Worm (Caenorhabditis elegans): Measurements from ENCODE around the gene hacd-1.

Gene hacd-1

ce11 chrV:1442042-1442441 lies 18.1 kb upstream of the hacd-1 start, which contains the start of gene cnc-11:
cnc-11 (plus strand) TSS chrV:1442342.
- TF ChIP-seq bed-3 (GFP tag; optimal IDR thresholded peaks at IDR 0.05) (no peak), lsy-2 (tag; optimal IDR thresholded peaks at IDR 0.05) (no peak), lin-13 (tag; optimal IDR thresholded peaks at IDR 0.05) (no peak), nhr-12 (tag; optimal IDR thresholded peaks at IDR 0.05) (no peak), ces-1 (GFP tag; optimal IDR thresholded peaks at IDR 0.05) (no peak), tbx-8 (GFP tag; optimal IDR thresholded peaks at IDR 0.05) (no peak), nhr-2 (tag; optimal IDR thresholded peaks at IDR 0.05) (no peak), nhr-28 (tag; optimal IDR thresholded peaks at IDR 0.05) (no peak), nhr-237 (tag; optimal IDR thresholded peaks at IDR 0.05) (no peak), mab-5 (tag; optimal IDR thresholded peaks at IDR 0.05) (no peak), unc-62 (GFP tag; optimal IDR thresholded peaks at IDR 0.05) (no peak), zip-8 (tag; optimal IDR thresholded peaks at IDR 0.05) (no peak), mep-1 (tag; optimal IDR thresholded peaks at IDR 0.05) (no peak)

ce11 chrV:1444180-1444579 lies 16.0 kb upstream of the hacd-1 start, which contains the start of gene cnc-1:
cnc-1 (minus strand) TSS chrV:1444280.
- TF ChIP-seq nhr-76 (tag; optimal IDR thresholded peaks at IDR 0.05) (no peak), sptf-1 (tag; optimal IDR thresholded peaks at IDR 0.05) (no peak), ceh-43 (GFP tag; optimal IDR thresholded peaks at IDR 0.05) (no peak), unc-120 (tag; optimal IDR thresholded peaks at IDR 0.05; ENCODE audit: poor library complexity, severe bottlenecking) (no peak), bed-3 (GFP tag; optimal IDR thresholded peaks at IDR 0.05) (no peak), blmp-1 (tag; optimal IDR thresholded peaks at IDR 0.05) (no peak), lin-32 (GFP tag; optimal IDR thresholded peaks at IDR 0.05) (no peak), zip-8 (tag; optimal IDR thresholded peaks at IDR 0.05) (no peak), lsy-2 (tag; optimal IDR thresholded peaks at IDR 0.05) (no peak), elt-3 (tag; optimal IDR thresholded peaks at IDR 0.05) (no peak), ceh-39 (tag; optimal IDR thresholded peaks at IDR 0.05) (no peak), unc-39 (tag; optimal IDR thresholded peaks at IDR 0.05) (no peak), unc-62 (GFP tag; optimal IDR thresholded peaks at IDR 0.05) (no peak), tbx-8 (GFP tag; optimal IDR thresholded peaks at IDR 0.05) (no peak), mls-2 (tag; optimal IDR thresholded peaks at IDR 0.05) (no peak), sem-2 (GFP tag; optimal IDR thresholded peaks at IDR 0.05) (no peak), M03D4.4 (tag; optimal IDR thresholded peaks at IDR 0.05) (no peak)

DNA sequence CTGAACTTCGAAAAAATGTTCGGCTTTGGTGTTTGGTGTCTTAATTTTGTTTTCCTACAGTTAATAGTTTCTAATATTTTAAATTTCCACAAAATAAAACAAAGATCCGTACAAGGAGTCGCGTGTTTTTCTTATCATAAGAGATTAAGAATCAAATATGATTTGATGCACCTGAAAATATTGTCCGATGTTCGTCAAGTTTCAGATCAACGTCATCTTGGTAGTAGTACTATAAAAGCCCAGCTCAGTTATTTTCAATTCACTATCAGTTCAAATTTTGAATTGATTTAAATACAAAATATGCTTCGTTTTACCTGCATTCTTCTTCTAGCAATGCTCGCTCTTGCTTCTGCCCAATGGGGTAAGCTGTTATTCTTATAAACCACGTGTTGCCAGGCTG lies 15.1 kb upstream of the hacd-1 start, which contains the start of gene cnc-5:
TSS of gene cnc-5 (plus strand) at position 301 of the 400 bp plus-strand sequence.
- TF ChIP-seq nhr-12 (tag; optimal IDR thresholded peaks at IDR 0.05), result no peak
- TF ChIP-seq ham-2 (GFP tag; optimal IDR thresholded peaks at IDR 0.05), result no peak
- TF ChIP-seq nhr-28 (tag; optimal IDR thresholded peaks at IDR 0.05), result no peak
- no peak for TF ChIP-seq sem-2 (GFP tag; optimal IDR thresholded peaks at IDR 0.05)
- TF ChIP-seq flh-1 (GFP tag; optimal IDR thresholded peaks at IDR 0.05), result no peak
- TF ChIP-seq bed-3 (GFP tag; optimal IDR thresholded peaks at IDR 0.05), result no peak
- no peak for TF ChIP-seq nhr-2 (tag; optimal IDR thresholded peaks at IDR 0.05)
- TF ChIP-seq nhr-237 (tag; optimal IDR thresholded peaks at IDR 0.05), result no peak
- no peak for TF ChIP-seq ztf-11 (tag; optimal IDR thresholded peaks at IDR 0.05)
- TF ChIP-seq pha-4 (tag; optimal IDR thresholded peaks at IDR 0.05), result no peak
- no peak for TF ChIP-seq mab-5 (tag; optimal IDR thresholded peaks at IDR 0.05)
- no peak for TF ChIP-seq lin-32 (GFP tag; optimal IDR thresholded peaks at IDR 0.05)
- no peak for TF ChIP-seq unc-39 (tag; optimal IDR thresholded peaks at IDR 0.05)
- TF ChIP-seq lin-13 (tag; optimal IDR thresholded peaks at IDR 0.05), result no peak
- TF ChIP-seq elt-3 (tag; optimal IDR thresholded peaks at IDR 0.05), result no peak
- TF ChIP-seq unc-120 (tag; optimal IDR thresholded peaks at IDR 0.05; ENCODE audit: poor library complexity, severe bottlenecking), result no peak
- TF ChIP-seq tbx-8 (GFP tag; optimal IDR thresholded peaks at IDR 0.05), result no peak
- no peak for TF ChIP-seq lsy-2 (tag; optimal IDR thresholded peaks at IDR 0.05)

DNA sequence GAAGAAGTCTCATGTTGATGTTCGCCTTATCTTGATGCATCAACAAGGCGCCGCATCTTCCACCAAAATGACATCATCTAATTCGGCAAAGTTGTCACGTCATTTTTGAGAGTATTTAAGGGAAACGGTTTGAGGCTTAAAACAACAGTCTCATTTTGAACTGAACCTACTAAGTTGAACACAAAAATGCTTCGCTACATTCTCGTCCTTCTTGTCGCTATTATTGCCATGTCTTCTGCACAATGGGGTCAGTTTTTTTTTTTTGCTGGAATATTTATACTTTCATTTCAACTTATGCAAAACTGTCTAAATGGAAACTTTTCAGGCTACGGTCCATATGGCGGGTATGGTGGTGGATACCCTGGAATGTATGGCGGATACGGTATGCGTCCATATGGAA lies 13.1 kb upstream of the hacd-1 start, which contains the start of gene cnc-4:
TSS of gene cnc-4 (plus strand) at position 117 of the 400 bp plus-strand sequence.
- TF ChIP-seq nhr-28 (tag; optimal IDR thresholded peaks at IDR 0.05) (no peak), lin-13 (tag; optimal IDR thresholded peaks at IDR 0.05) (no peak), lsy-2 (tag; optimal IDR thresholded peaks at IDR 0.05) (no peak), mls-2 (tag; optimal IDR thresholded peaks at IDR 0.05) (no peak), hlh-1 (tag; optimal IDR thresholded peaks at IDR 0.05) (no peak), flh-1 (GFP tag; optimal IDR thresholded peaks at IDR 0.05) (no peak), zip-8 (tag; optimal IDR thresholded peaks at IDR 0.05) (no peak), ztf-11 (tag; optimal IDR thresholded peaks at IDR 0.05) (no peak), pha-4 (tag; optimal IDR thresholded peaks at IDR 0.05) (no peak), nhr-12 (tag; optimal IDR thresholded peaks at IDR 0.05) (no peak)

ce11 chrV:1447724-1448123 lies 12.4 kb upstream of the hacd-1 start, which contains the start of gene cnc-3:
cnc-3 (plus strand) TSS chrV:1448004.
- no peak for TF ChIP-seq lin-13 (tag; optimal IDR thresholded peaks at IDR 0.05)
- no peak for TF ChIP-seq cnd-1 (tag; optimal IDR thresholded peaks at IDR 0.05)
- TF ChIP-seq ceh-83 (GFP tag; optimal IDR thresholded peaks at IDR 0.05), result no peak
- no peak for TF ChIP-seq tbx-8 (GFP tag; optimal IDR thresholded peaks at IDR 0.05)
- TF ChIP-seq elt-1 (tag; optimal IDR thresholded peaks at IDR 0.05; ENCODE audit: borderline replicate concordance, insufficient read depth), result no peak
- TF ChIP-seq mep-1 (tag; optimal IDR thresholded peaks at IDR 0.05), result no peak
- TF ChIP-seq nhr-237 (tag; optimal IDR thresholded peaks at IDR 0.05), result no peak
- TF ChIP-seq sptf-1 (tag; optimal IDR thresholded peaks at IDR 0.05), result no peak
- TF ChIP-seq zip-8 (tag; optimal IDR thresholded peaks at IDR 0.05), result no peak
- TF ChIP-seq lin-32 (GFP tag; optimal IDR thresholded peaks at IDR 0.05), result no peak
- TF ChIP-seq ceh-39 (tag; optimal IDR thresholded peaks at IDR 0.05), result no peak
- no peak for TF ChIP-seq pha-4 (tag; optimal IDR thresholded peaks at IDR 0.05)
- TF ChIP-seq mab-5 (tag; optimal IDR thresholded peaks at IDR 0.05), result no peak
- TF ChIP-seq sem-2 (GFP tag; optimal IDR thresholded peaks at IDR 0.05), result no peak
- TF ChIP-seq unc-62 (GFP tag; optimal IDR thresholded peaks at IDR 0.05), result no peak
